Fruit fly (Drosophila melanogaster) whole organism, embryonic: ENCODE results near the gene Bx42.

Experiments used
- Ada2b ChIP-seq: fragments of 200-800 bp; sonication (Bioruptor generic); IDR thresholded peaks from 2 replicates; pipeline ENCODE4 v1.3.6; 2022; ENCODE audit warnings: missing biosample characterization, missing genetic modification characterization
- Bdp1 ChIP-seq: fragments of 200-800 bp; sonication (Bioruptor generic); optimal IDR thresholded peaks from 3 replicates; lab custom pipeline; 2016; ENCODE audit warnings: missing biosample characterization, missing genetic modification characterization
- Bteb2 ChIP-seq: fragments of 200-800 bp; sonication (Bioruptor generic); optimal IDR thresholded peaks from 2 replicates; lab custom pipeline; 2016; ENCODE audit warnings: missing biosample characterization, missing genetic modification characterization
- CG10267 ChIP-seq: fragments of 200-800 bp; sonication (Bioruptor generic); optimal IDR thresholded peaks from 2 replicates; lab custom pipeline; 2018; ENCODE audit warnings: missing biosample characterization, mild to moderate bottlenecking, missing genetic modification characterization, moderate library complexity
- CG12299 ChIP-seq: fragments of 200-800 bp; sonication (Bioruptor generic); optimal IDR thresholded peaks from 2 replicates; lab custom pipeline; 2018; ENCODE audit warnings: missing biosample characterization, mild to moderate bottlenecking, missing genetic modification characterization
- CG12659 ChIP-seq: fragments of 200-800 bp; sonication (Bioruptor generic); optimal IDR thresholded peaks from 3 replicates; lab custom pipeline; 2017; ENCODE audit warnings: mild to moderate bottlenecking, missing biosample characterization, missing genetic modification reagents, missing genetic modification characterization
- CG14965 ChIP-seq: fragments of 200-800 bp; sonication (Bioruptor generic); optimal IDR thresholded peaks from 2 replicates; lab custom pipeline; 2016; ENCODE audit warnings: missing biosample characterization, missing genetic modification characterization, borderline replicate concordance
- CG15601 ChIP-seq: fragments of 200-800 bp; sonication (Bioruptor generic); optimal IDR thresholded peaks from 3 replicates; lab custom pipeline; 2019; ENCODE audit warnings: missing biosample characterization, mild to moderate bottlenecking, missing genetic modification characterization, moderate library complexity
- CG17829 ChIP-seq: fragments of 200-800 bp; optimal IDR thresholded peaks from 2 replicates; lab custom pipeline; 2019; ENCODE audit warnings: missing biosample characterization, mild to moderate bottlenecking, missing genetic modification characterization, moderate library complexity
- CG2116 ChIP-seq: fragments of 200-800 bp; sonication (Bioruptor generic); optimal IDR thresholded peaks from 3 replicates; lab custom pipeline; 2018; ENCODE audit warnings: missing biosample characterization, mild to moderate bottlenecking, missing genetic modification characterization
- CG2120 ChIP-seq: fragments of 200-800 bp; sonication (Bioruptor generic); optimal IDR thresholded peaks from 3 replicates; lab custom pipeline; 2016; ENCODE audit warnings: missing biosample characterization, missing genetic modification characterization
- CG2712 ChIP-seq: fragments of 200-800 bp; optimal IDR thresholded peaks from 3 replicates; lab custom pipeline; 2019; ENCODE audit warnings: missing biosample characterization, mild to moderate bottlenecking, missing genetic modification characterization, moderate library complexity
- CG30431 ChIP-seq: fragments of 200-800 bp; sonication (Bioruptor generic); optimal IDR thresholded peaks from 2 replicates; lab custom pipeline; 2017; ENCODE audit warnings: missing biosample characterization, missing genetic modification characterization
- CG32767 ChIP-seq: fragments of 200-800 bp; sonication (Bioruptor generic); IDR thresholded peaks from 2 replicates; pipeline ENCODE4 v1.3.6; 2022; ENCODE audit warnings: missing biosample characterization, missing genetic modification characterization
- CG4617 ChIP-seq: fragments of 200-800 bp; sonication (Bioruptor generic); optimal IDR thresholded peaks from 3 replicates; lab custom pipeline; 2016; ENCODE audit warnings: missing biosample characterization, missing genetic modification characterization, borderline replicate concordance
- CG6254 ChIP-seq: fragments of 200-800 bp; sonication (Bioruptor generic); optimal IDR thresholded peaks from 3 replicates; lab custom pipeline; 2017; ENCODE audit warnings: mild to moderate bottlenecking, missing biosample characterization, missing genetic modification reagents, missing genetic modification characterization
- CHES-1-like ChIP-seq: fragments of 200-800 bp; sonication (Bioruptor generic); optimal IDR thresholded peaks from 2 replicates; lab custom pipeline; 2016; ENCODE audit warnings: missing biosample characterization, missing genetic modification characterization
- CTCF ChIP-seq: fragments of 200-800 bp; sonication (Bioruptor generic); optimal IDR thresholded peaks from 2 replicates; lab custom pipeline; 2017; ENCODE audit warnings: missing biosample characterization, mild to moderate bottlenecking, missing genetic modification characterization, moderate library complexity
- Dp ChIP-seq: fragments of 200-800 bp; sonication (Bioruptor generic); optimal IDR thresholded peaks from 2 replicates; lab custom pipeline; 2018; ENCODE audit warnings: missing biosample characterization, mild to moderate bottlenecking, missing genetic modification characterization, moderate library complexity
- E2f2 ChIP-seq: fragments of 200-800 bp; sonication (Bioruptor generic); IDR thresholded peaks from 2 replicates; pipeline ENCODE4 v1.3.6; 2022; ENCODE audit warnings: missing biosample characterization, missing genetic modification characterization
- Eip74EF ChIP-seq, 2 experiments: fragments of 200-800 bp in 1 of 2; fragments of >200 bp in 1 of 2; sonication (Bioruptor generic) in 1 of 2; optimal IDR thresholded peaks; 2 replicates each; lab custom pipeline; 2017 to 2019; ENCODE audit warnings: missing biosample characterization in 2 of 2, missing genetic modification characterization in 2 of 2, mild to moderate bottlenecking in 1 of 2, moderate library complexity in 1 of 2
- Ets97D ChIP-seq: fragments of 200-800 bp; sonication (Bioruptor generic); optimal IDR thresholded peaks from 3 replicates; lab custom pipeline; 2016; ENCODE audit warnings: missing biosample characterization, missing genetic modification characterization
- Gsc ChIP-seq: fragments of 200-800 bp; sonication (Bioruptor generic); IDR thresholded peaks from 2 replicates; pipeline ENCODE4 v1.3.6; 2022; ENCODE audit warnings: missing biosample characterization, missing genetic modification characterization
- Lim3 ChIP-seq: fragments of 200-800 bp; sonication (Bioruptor generic); IDR thresholded peaks from 2 replicates; pipeline ENCODE4 v1.3.6; 2022; ENCODE audit warnings: missing biosample characterization, missing genetic modification characterization
- Med ChIP-seq: fragments of 200-800 bp; sonication (Bioruptor generic); peaks from one replicate; lab custom pipeline; 2016; ENCODE audit warnings: missing biosample characterization, missing genetic modification characterization, mild to moderate bottlenecking, inconsistent platforms, moderate library complexity
- Myb ChIP-seq: fragments of 200-800 bp; sonication (Bioruptor generic); optimal IDR thresholded peaks from 2 replicates; lab custom pipeline; 2016; ENCODE audit warnings: missing biosample characterization, missing genetic modification characterization
- Neu2 ChIP-seq: fragments of 200-800 bp; sonication (Bioruptor generic); optimal IDR thresholded peaks from 3 replicates; lab custom pipeline; 2016; ENCODE audit warnings: missing biosample characterization, missing genetic modification characterization, borderline replicate concordance
- Nf-YB ChIP-seq: fragments of 200-800 bp; sonication (Bioruptor generic); optimal IDR thresholded peaks from 3 replicates; lab custom pipeline; 2019; ENCODE audit warnings: missing biosample characterization, mild to moderate bottlenecking, missing genetic modification characterization, moderate library complexity
- NfI ChIP-seq: fragments of 200-800 bp; sonication (Bioruptor generic); optimal IDR thresholded peaks from 3 replicates; lab custom pipeline; 2018; ENCODE audit warnings: missing biosample characterization, mild to moderate bottlenecking, missing genetic modification characterization, moderate library complexity
- PHDP ChIP-seq: fragments of 200-800 bp; sonication (Bioruptor generic); optimal IDR thresholded peaks from 3 replicates; lab custom pipeline; 2018; ENCODE audit warnings: missing biosample characterization, mild to moderate bottlenecking, missing genetic modification characterization, moderate library complexity
- Scr ChIP-seq: fragments of 200-800 bp; sonication (Bioruptor generic); IDR thresholded peaks from 2 replicates; pipeline ENCODE4 v1.3.6; 2022; ENCODE audit warnings: missing biosample characterization, missing genetic modification characterization; ENCODE audit not compliant: partially characterized antibody
- Six4 ChIP-seq: fragments of 200-800 bp; sonication (Bioruptor generic); optimal IDR thresholded peaks from 2 replicates; lab custom pipeline; 2016; ENCODE audit warnings: missing biosample characterization, missing genetic modification characterization
- TFAM ChIP-seq: fragments of 200-800 bp; sonication (Bioruptor generic); optimal IDR thresholded peaks from 2 replicates; lab custom pipeline; 2017; ENCODE audit warnings: missing biosample characterization, missing genetic modification characterization, inconsistent platforms
- corto ChIP-seq: fragments of 200-800 bp; sonication (Bioruptor generic); optimal IDR thresholded peaks from 2 replicates; lab custom pipeline; 2016; ENCODE audit warnings: missing biosample characterization, mild to moderate bottlenecking, missing genetic modification characterization, moderate library complexity
- crp ChIP-seq, 2 experiments: fragments of 200-800 bp; sonication (Bioruptor generic); optimal IDR thresholded peaks; 2 replicates in 1 of 2; 3 replicates in 1 of 2; lab custom pipeline; 2017; ENCODE audit warnings: missing biosample characterization in 2 of 2, missing genetic modification characterization in 2 of 2, mild to moderate bottlenecking in 1 of 2, moderate library complexity in 1 of 2
- dmrt11E ChIP-seq: fragments of 200-800 bp; sonication (Bioruptor generic); optimal IDR thresholded peaks from 3 replicates; lab custom pipeline; 2018; ENCODE audit warnings: missing biosample characterization, mild to moderate bottlenecking, missing genetic modification characterization, moderate library complexity
- eve ChIP-seq, 2 experiments: fragments of >200 bp; optimal IDR thresholded peaks; 2 replicates each; lab custom pipeline; 2017; ENCODE audit warnings: missing biosample characterization in 2 of 2, missing genetic modification characterization in 2 of 2
- fd3F ChIP-seq: fragments of 200-800 bp; sonication (Bioruptor generic); optimal IDR thresholded peaks from 2 replicates; lab custom pipeline; 2018; ENCODE audit warnings: missing biosample characterization, mild to moderate bottlenecking, missing genetic modification characterization, moderate library complexity
- gfzf ChIP-seq: fragments of 200-800 bp; sonication (Bioruptor generic); optimal IDR thresholded peaks from 2 replicates; lab custom pipeline; 2016; ENCODE audit warnings: missing biosample characterization, mild to moderate bottlenecking, missing genetic modification characterization, moderate library complexity
- grau ChIP-seq: fragments of 200-800 bp; optimal IDR thresholded peaks from 3 replicates; lab custom pipeline; 2019; ENCODE audit warnings: missing biosample characterization, mild to moderate bottlenecking, missing genetic modification characterization, moderate library complexity
- gsb ChIP-seq: fragments of 200-800 bp; sonication (Bioruptor generic); IDR thresholded peaks from 2 replicates; pipeline ENCODE4 v1.3.6; 2022; ENCODE audit warnings: missing biosample characterization, missing genetic modification characterization
- hbn ChIP-seq: fragments of 200-800 bp; sonication (Bioruptor generic); IDR thresholded peaks from 2 replicates; pipeline ENCODE4 v1.3.6; 2022; ENCODE audit warnings: missing biosample characterization, missing genetic modification characterization; ENCODE audit not compliant: partially characterized antibody
- row ChIP-seq: fragments of 200-800 bp; sonication (Bioruptor generic); IDR thresholded peaks from 3 replicates; pipeline ENCODE4 v1.3.6; 2022; ENCODE audit warnings: missing biosample characterization, missing genetic modification characterization
- sens ChIP-seq: fragments of 200-800 bp; sonication (Bioruptor generic); peaks from one replicate; lab custom pipeline; 2016; ENCODE audit warnings: missing biosample characterization, missing genetic modification characterization
- sqz ChIP-seq: fragments of 200-800 bp; sonication (Bioruptor generic); optimal IDR thresholded peaks from 3 replicates; lab custom pipeline; 2018; ENCODE audit warnings: missing biosample characterization, mild to moderate bottlenecking, missing genetic modification characterization
- stwl ChIP-seq: fragments of 200-800 bp; sonication (Bioruptor generic); optimal IDR thresholded peaks from 3 replicates; lab custom pipeline; 2018; ENCODE audit warnings: missing biosample characterization, mild to moderate bottlenecking, missing genetic modification characterization, moderate library complexity
- tll ChIP-seq, 2 experiments: fragments of 200-800 bp in 1 of 2; fragments of >200 bp in 1 of 2; sonication (Bioruptor generic) in 1 of 2; optimal IDR thresholded peaks; 2 replicates each; lab custom pipeline; 2017 to 2019; ENCODE audit warnings: missing biosample characterization in 2 of 2, missing genetic modification characterization in 2 of 2, mild to moderate bottlenecking in 1 of 2, moderate library complexity in 1 of 2
- tna ChIP-seq: fragments of 200-800 bp; sonication (Bioruptor generic); IDR thresholded peaks from 2 replicates; pipeline ENCODE4 v1.3.6; 2022; ENCODE audit warnings: missing biosample characterization, missing genetic modification characterization; ENCODE audit not compliant: partially characterized antibody

Gene Bx42

DNA sequence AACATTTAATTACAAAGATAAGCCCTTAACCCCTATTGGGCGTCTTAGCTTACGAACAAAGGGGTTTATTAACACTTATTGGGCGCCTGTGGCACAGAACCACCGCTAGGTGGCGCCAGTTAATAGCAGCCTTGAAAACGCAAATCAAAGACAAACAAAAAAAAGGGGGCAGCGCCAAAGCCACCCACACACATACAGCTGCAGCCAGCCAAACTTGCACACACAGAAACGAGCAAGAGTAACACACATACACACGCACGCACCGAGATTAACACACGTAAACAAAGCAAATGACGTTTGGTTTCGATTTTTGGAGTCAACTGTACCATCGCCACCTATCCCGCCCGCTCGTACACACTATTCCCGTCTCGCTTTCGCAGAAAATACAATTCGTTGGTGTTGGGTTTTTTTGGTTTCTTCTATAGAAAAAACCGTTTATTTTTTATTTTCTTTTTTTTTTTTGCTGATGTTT is 45.8 kb upstream of the Bx42 start (continued):
- TF ChIP-seq crp (GFP tag; optimal IDR thresholded peaks at IDR 0.05; lab: Kevin White, UChicago) (no peak), Neu2 (GFP tag; lab: Kevin White, UChicago) (no peak), fd3F (peak; percentile 41), Eip74EF (GFP tag; optimal IDR thresholded peaks at IDR 0.05; lab: Kevin White, UChicago) (no peak), CG6254 (GFP tag; lab: Kevin White, UChicago) (no peak), tna (GFP tag; lab: Robert Waterston, UW) (peak; percentile 18; the same call in 1 of the 2 replicates), Bdp1 (no peak), sqz (GFP tag; lab: Kevin White, UChicago) (peak; percentile 83), Scr (GFP tag; lab: Robert Waterston, UW) (no peak), Gsc (GFP tag; lab: Robert Waterston, UW) (no peak), PHDP (tag; lab: Kevin White, UChicago) (peak; percentile 54), dmrt11E (no peak), corto (GFP tag; lab: Kevin White, UChicago) (peak; percentile 10)

DNA sequence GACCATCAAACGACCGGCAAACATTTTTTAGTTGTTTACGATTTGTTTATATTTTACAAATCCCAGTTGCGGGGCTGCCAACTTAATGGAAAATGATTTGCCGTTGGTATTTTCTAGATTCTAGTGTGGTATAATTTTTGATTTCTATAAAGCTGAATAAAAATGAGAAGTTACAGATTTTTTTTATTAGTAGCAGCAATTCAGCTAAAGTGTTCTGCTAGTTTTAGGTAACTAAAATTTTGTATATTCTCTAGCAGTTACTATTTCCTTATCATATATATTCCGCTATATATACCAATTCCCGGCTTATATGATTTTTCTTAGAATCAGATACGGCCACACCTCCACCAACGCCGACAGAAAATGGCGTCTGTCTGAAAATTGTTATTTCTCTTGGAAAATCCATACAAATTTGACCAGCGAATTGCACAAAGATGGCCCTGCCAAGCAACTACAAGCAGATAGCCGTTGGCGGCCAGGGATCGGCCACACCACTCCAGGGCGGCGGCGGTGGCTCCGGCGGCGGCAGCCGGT is 42.7 kb upstream of the Bx42 start, which contains the start of the genes fh and Bap111:
Gene fh, minus strand, starts transcription at position 83 of the 534 bp plus-strand sequence.
Gene Bap111, plus strand, starts transcription at position 321 of the 534 bp plus-strand sequence.
- no peak for TF ChIP-seq Six4 (GFP tag; lab: Kevin White, UChicago)
- TF ChIP-seq tll (GFP tag; optimal IDR thresholded peaks at IDR 0.05; lab: Kevin White, UChicago): no peak
- TF ChIP-seq CG2116 (GFP tag; lab: Kevin White, UChicago): peak; percentile 22
- TF ChIP-seq hbn (GFP tag; lab: Robert Waterston, UW): no peak
- peak; percentile 85 for TF ChIP-seq gfzf (GFP tag; lab: Kevin White, UChicago)
- TF ChIP-seq CG17829 (tag; lab: Kevin White, UChicago): peak; percentile 19
- peak; percentile 84 for TF ChIP-seq CG10267 (tag; lab: Kevin White, UChicago)
- no peak for TF ChIP-seq NfI (GFP tag; lab: Kevin White, UChicago)
- TF ChIP-seq Lim3 (GFP tag; lab: Robert Waterston, UW): no peak
- TF ChIP-seq CG2712 (tag; lab: Kevin White, UChicago): peak; percentile 42
- peak; percentile 64 for TF ChIP-seq CG12659
- peak; percentile 22 for TF ChIP-seq CG4617
- TF ChIP-seq gsb (GFP tag; lab: Robert Waterston, UW): no peak
- TF ChIP-seq E2f2 (GFP tag; lab: Robert Waterston, UW): peak; percentile 21; the same call in 1 of the 2 replicates
- TF ChIP-seq row (GFP tag; lab: Robert Waterston, UW): peak; percentile 25; the same call in 1 of the 3 replicates
- TF ChIP-seq Ada2b (GFP tag; lab: Robert Waterston, UW): no peak
- TF ChIP-seq CG32767: no peak
- TF ChIP-seq grau: peak; percentile 19
- TF ChIP-seq stwl: peak; percentile 27
- peak; percentile 23 for TF ChIP-seq Myb (GFP tag; lab: Kevin White, UChicago)
- TF ChIP-seq sens: peak; percentile 90
- peak; percentile 7 for TF ChIP-seq CG15601 (tag; lab: Kevin White, UChicago)
- no peak for TF ChIP-seq Bteb2 (GFP tag; lab: Kevin White, UChicago)
- TF ChIP-seq Med: peak; percentile 54
- peak; percentile 36 for TF ChIP-seq Ets97D (GFP tag; lab: Kevin White, UChicago)
- peak; percentile 50 for TF ChIP-seq CHES-1-like (GFP tag; lab: Kevin White, UChicago)
- peak; percentile 17 for TF ChIP-seq CTCF
- no peak for TF ChIP-seq eve (GFP tag; optimal IDR thresholded peaks at IDR 0.05; lab: Kevin White, UChicago)
- TF ChIP-seq CG2120 (GFP tag; lab: Kevin White, UChicago): peak; percentile 9
- TF ChIP-seq CG12299: no peak
- TF ChIP-seq CG30431 (GFP tag; lab: Kevin White, UChicago): no peak
- no peak for TF ChIP-seq sqz (GFP tag; lab: Kevin White, UChicago)
- no peak for TF ChIP-seq TFAM (GFP tag; lab: Kevin White, UChicago)
- peak; percentile 22 for TF ChIP-seq Dp (GFP tag; lab: Kevin White, UChicago)
- TF ChIP-seq CG14965: no peak
- TF ChIP-seq Nf-YB (GFP tag; lab: Kevin White, UChicago): no peak
